Fruit fly (Drosophila melanogaster) whole organism, wandering third instar larva: ENCODE data around the gene CG14273.

ENCODE experiments used
- Abd-B ChIP-seq: fragments of >200 bp; optimal IDR thresholded peaks from 2 replicates; lab custom pipeline; 2017; ENCODE audit warnings: missing biosample characterization, missing genetic modification characterization
- CG9705 ChIP-seq: fragments of 200-800 bp; sonication (Bioruptor generic); optimal IDR thresholded peaks from 2 replicates; lab custom pipeline; 2018; ENCODE audit warnings: missing biosample characterization, mild to moderate bottlenecking, missing genetic modification characterization
- CrebA ChIP-seq: fragments of 200-800 bp; sonication (Bioruptor generic); optimal IDR thresholded peaks from 2 replicates; lab custom pipeline; 2016; ENCODE audit warnings: missing biosample characterization, mild to moderate bottlenecking, missing genetic modification characterization, borderline replicate concordance
- Dfd ChIP-seq: fragments of >200 bp; optimal IDR thresholded peaks from 2 replicates; lab custom pipeline; 2017; ENCODE audit warnings: missing biosample characterization, missing genetic modification characterization
- Dif ChIP-seq: fragments of 200-275, 200-300 bp; sonication (Bioruptor generic); optimal IDR thresholded peaks from 2 replicates; lab custom pipeline; 2018; ENCODE audit warnings: missing biosample characterization, missing genetic modification characterization; ENCODE audit not compliant: partially characterized antibody
- GATAd ChIP-seq: sonication (Bioruptor generic); optimal IDR thresholded peaks from 2 replicates; lab custom pipeline; 2016; ENCODE audit warnings: missing biosample characterization, missing genetic modification characterization
- Hnf4 ChIP-seq: fragments of 200-800 bp; sonication (Bioruptor generic); optimal IDR thresholded peaks from 2 replicates; lab custom pipeline; 2016; ENCODE audit warnings: missing biosample characterization, mild to moderate bottlenecking, missing genetic modification characterization
- Hr78 ChIP-seq: fragments of >200 bp; optimal IDR thresholded peaks from 2 replicates; lab custom pipeline; 2017; ENCODE audit warnings: missing biosample characterization, missing genetic modification characterization
- Hr83 ChIP-seq: fragments of 200-300 bp; sonication (Bioruptor generic); optimal IDR thresholded peaks from 2 replicates; lab custom pipeline; 2016; ENCODE audit warnings: missing biosample characterization, mild to moderate bottlenecking, missing genetic modification characterization, moderate library complexity; ENCODE audit not compliant: poor library complexity, severe bottlenecking
- Jra ChIP-seq: sonication (Bioruptor generic); optimal IDR thresholded peaks from 2 replicates; lab custom pipeline; 2016; ENCODE audit warnings: missing biosample characterization, missing genetic modification characterization
- Mio ChIP-seq: sonication (Bioruptor generic); optimal IDR thresholded peaks from 2 replicates; lab custom pipeline; 2016; ENCODE audit warnings: missing biosample characterization, missing genetic modification characterization
- Myc ChIP-seq: fragments of >200 bp; optimal IDR thresholded peaks from 2 replicates; lab custom pipeline; 2017
- N ChIP-seq: fragments of >200 bp; optimal IDR thresholded peaks from 2 replicates; lab custom pipeline; 2018; ENCODE audit warnings: missing biosample characterization, missing external identifiers, missing genetic modification characterization
- OdsH ChIP-seq: fragments of 200-800 bp; sonication (Bioruptor generic); optimal IDR thresholded peaks from 2 replicates; lab custom pipeline; 2016; ENCODE audit warnings: missing biosample characterization, mild to moderate bottlenecking, missing genetic modification characterization
- Rel ChIP-seq, 2 experiments: fragments of 200-800 bp; sonication (Bioruptor generic) in 1 of 2; optimal IDR thresholded peaks; 2 replicates in 1 of 2; 3 replicates in 1 of 2; lab custom pipeline; 2016 to 2019; ENCODE audit warnings: mild to moderate bottlenecking in 2 of 2, missing biosample characterization in 2 of 2, missing genetic modification characterization in 2 of 2, moderate library complexity in 1 of 2
- Sp1 ChIP-seq: fragments of 200-800 bp; sonication (Bioruptor generic); optimal IDR thresholded peaks from 3 replicates; lab custom pipeline; 2019; ENCODE audit warnings: missing biosample characterization, mild to moderate bottlenecking, missing genetic modification characterization, moderate library complexity
- br ChIP-seq: fragments of 200-800 bp; sonication (Bioruptor generic); optimal IDR thresholded peaks from 2 replicates; lab custom pipeline; 2016; ENCODE audit warnings: missing biosample characterization, missing genetic modification characterization
- dl ChIP-seq, 2 experiments: fragments of 175-275, 200-275 bp in 1 of 2; fragments of 200-275 bp in 1 of 2; sonication (Bioruptor generic); optimal IDR thresholded peaks; lab custom pipeline; 2018; ENCODE audit warnings: mild to moderate bottlenecking in 2 of 2, missing biosample characterization in 2 of 2, missing genetic modification characterization in 2 of 2, moderate library complexity in 2 of 2; ENCODE audit not compliant: partially characterized antibody in 2 of 2, insufficient read depth in 1 of 2
- foxo ChIP-seq, 2 experiments: fragments of 200-800 bp; sonication (Bioruptor generic); optimal IDR thresholded peaks; 2 replicates in 1 of 2; 3 replicates in 1 of 2; lab custom pipeline; 2016 to 2017; ENCODE audit warnings: missing biosample characterization in 2 of 2, missing genetic modification characterization in 2 of 2
- fru ChIP-seq: fragments of 200-800 bp; sonication (Bioruptor generic); optimal IDR thresholded peaks from 3 replicates; lab custom pipeline; 2016; ENCODE audit warnings: missing biosample characterization, mild to moderate bottlenecking, missing genetic modification characterization
- h ChIP-seq: fragments of 200-800 bp; sonication (Bioruptor generic); optimal IDR thresholded peaks from 3 replicates; lab custom pipeline; 2016; ENCODE audit warnings: missing biosample characterization, mild to moderate bottlenecking, missing genetic modification characterization
- pan ChIP-seq: fragments of >200 bp; optimal IDR thresholded peaks from 2 replicates; lab custom pipeline; 2017
- rgr ChIP-seq: fragments of 200-800 bp; sonication (Bioruptor generic); optimal IDR thresholded peaks from 3 replicates; lab custom pipeline; 2016; ENCODE audit warnings: missing biosample characterization, mild to moderate bottlenecking, missing genetic modification characterization
- sage ChIP-seq: fragments of 200-800 bp; sonication (Bioruptor generic); optimal IDR thresholded peaks from 2 replicates; lab custom pipeline; 2016; ENCODE audit warnings: missing biosample characterization, mild to moderate bottlenecking, missing genetic modification characterization
- sv ChIP-seq: fragments of 200-800 bp; sonication (Bioruptor generic); optimal IDR thresholded peaks from 3 replicates; lab custom pipeline; 2016; ENCODE audit warnings: missing biosample characterization, missing genetic modification characterization
- tai ChIP-seq: sonication (Bioruptor generic); optimal IDR thresholded peaks from 2 replicates; lab custom pipeline; 2016; ENCODE audit warnings: missing biosample characterization, missing genetic modification characterization
- usp ChIP-seq: fragments of >200 bp; optimal IDR thresholded peaks from 2 replicates; lab custom pipeline; 2017; ENCODE audit warnings: missing biosample characterization, missing genetic modification characterization
- woc ChIP-seq: sonication (Bioruptor generic); optimal IDR thresholded peaks from 2 replicates; lab custom pipeline; 2016; ENCODE audit warnings: missing biosample characterization, mild to moderate bottlenecking, missing genetic modification characterization

The CG14273 gene

DNA sequence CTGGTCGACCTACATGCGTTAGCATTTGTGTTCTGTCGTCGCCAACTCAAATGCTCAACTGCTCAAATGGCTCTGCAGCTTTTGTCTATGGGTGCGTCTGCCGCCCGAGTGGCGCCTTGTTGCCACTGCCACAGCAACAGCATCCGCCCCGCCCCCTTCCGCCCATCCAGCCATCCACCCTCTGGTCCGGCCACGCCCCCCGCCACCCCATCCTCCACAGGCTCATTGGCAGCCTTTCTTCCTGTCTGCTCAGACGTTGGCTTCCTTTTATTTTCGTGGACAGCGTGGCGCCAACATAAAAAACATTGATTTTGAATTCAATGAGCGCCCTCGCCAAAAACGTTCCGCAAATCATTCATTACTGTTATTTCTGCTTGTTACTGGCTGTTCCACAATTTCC is 8.9 kb upstream of the CG14273 start:
- TF ChIP-seq Jra (GFP tag; lab: Kevin White, UChicago) (no peak), Dfd (GFP tag; lab: Kevin White, UChicago) (peak; percentile 97)

DNA sequence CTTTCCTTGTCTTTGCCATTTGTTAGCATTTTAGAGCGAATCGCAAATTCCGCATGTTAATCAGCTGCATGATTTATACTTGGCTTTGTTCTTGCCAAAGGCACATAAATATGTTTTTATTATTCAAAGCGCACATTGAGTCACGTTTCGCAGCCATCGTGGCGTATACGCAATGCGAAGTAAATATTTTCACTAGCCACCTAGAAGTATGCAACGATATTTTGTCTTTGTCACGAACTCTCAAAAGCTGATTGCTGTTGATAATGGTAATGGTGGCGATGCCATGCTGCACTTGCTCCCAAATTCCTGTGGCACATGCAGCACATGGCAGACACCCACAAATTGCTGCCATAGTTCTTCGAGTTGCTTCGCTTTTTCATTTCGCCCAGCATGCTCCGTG is 7.8 kb upstream of the CG14273 start:
- TF ChIP-seq Myc (lab: Kevin White, UChicago): peak; percentile 2
- no peak for TF ChIP-seq N (GFP tag; lab: Kevin White, UChicago)
- no peak for TF ChIP-seq Mio (GFP tag; lab: Kevin White, UChicago)
- TF ChIP-seq Hnf4 (GFP tag; lab: Kevin White, UChicago): no peak
- TF ChIP-seq OdsH (GFP tag; lab: Kevin White, UChicago): no peak
- no peak for TF ChIP-seq pan
- TF ChIP-seq usp (GFP tag; lab: Kevin White, UChicago): no peak
- peak; percentile 76 for TF ChIP-seq Dif

DNA sequence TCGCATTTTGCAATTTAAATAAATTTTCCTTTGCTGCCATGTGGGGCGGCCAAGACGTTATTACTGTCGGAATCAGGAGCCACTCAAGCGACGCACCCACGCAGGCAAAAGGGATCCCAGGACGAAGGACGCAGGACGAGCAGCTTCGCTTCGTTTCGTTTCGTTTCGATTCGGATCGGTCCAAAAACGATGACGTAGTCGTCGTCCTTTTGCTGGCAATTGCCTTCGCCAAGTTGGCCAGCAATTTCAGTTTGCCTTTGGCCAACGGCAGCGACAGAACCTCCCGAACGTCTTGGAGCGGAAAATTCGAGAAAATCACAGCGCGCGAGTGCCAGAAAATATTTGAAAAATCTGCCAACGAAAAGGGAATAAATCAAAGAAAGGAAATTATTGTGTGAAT is 4.5 kb upstream of the CG14273 start, which contains the start of gene witty:
TSS of gene witty (plus strand) at position 249 of the 400 bp plus-strand sequence.
- no peak for TF ChIP-seq br (GFP tag; lab: Kevin White, UChicago)
- no peak for TF ChIP-seq OdsH (GFP tag; lab: Kevin White, UChicago)

DNA sequence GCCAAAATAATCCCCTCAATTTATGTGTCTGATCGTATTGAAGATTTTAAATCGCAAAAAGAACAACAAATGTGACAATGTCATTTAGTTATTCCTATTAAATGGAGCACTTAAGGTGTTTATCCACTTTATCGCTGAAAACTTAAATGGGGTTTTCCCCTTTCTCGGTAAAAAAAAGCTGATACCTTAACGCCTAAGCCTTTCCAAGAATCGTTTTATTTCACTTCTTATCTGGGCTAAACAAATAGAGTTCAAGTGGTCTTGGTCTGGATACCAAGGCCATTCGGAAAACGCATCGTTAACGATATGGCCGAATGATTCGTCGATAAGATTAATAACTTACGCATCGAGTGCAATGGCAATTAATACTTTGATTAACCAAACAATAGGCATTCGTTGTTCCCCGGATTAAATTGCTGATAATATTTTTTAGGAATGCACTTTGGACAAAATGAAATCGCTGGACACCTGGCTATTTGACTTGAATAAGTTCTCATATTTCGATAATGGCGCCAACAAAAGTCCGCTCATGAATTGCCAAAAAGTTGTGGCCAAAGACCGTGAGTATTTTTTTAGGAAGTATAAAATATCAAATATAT is 2.6 kb upstream of the CG14273 start:
- TF ChIP-seq woc (GFP tag; lab: Kevin White, UChicago): no peak
- no peak for TF ChIP-seq Rel (GFP tag; optimal IDR thresholded peaks at IDR 0.05; lab: Kevin White, UChicago)
- TF ChIP-seq Rel (tag; optimal IDR thresholded peaks at IDR 0.05; lab: Kevin White, UChicago): peak; percentile 96
- no peak for TF ChIP-seq fru (GFP tag; lab: Kevin White, UChicago)
- no peak for TF ChIP-seq Dif
- TF ChIP-seq, all 38 proteins: peak for 1

DNA sequence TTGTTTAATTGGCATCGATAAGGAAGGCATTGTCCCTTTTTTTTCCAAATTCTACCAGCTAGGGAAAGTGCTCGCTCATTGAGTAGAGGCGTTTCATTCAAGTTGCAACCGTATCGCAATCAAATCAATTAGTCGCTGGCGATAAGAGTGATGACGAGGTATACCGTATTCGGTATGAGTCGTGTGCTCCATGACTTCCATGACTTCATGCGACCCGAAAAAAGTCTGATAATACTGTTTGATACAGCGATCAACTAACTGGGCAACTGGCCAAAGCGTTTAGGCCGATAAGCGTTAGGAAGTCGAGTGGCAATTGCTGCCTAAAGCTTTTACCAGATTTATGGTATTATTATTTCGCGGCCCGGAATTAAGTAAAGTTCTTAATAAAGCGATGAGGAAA is 2.0 kb downstream of the CG14273 start:
- no peak for TF ChIP-seq Abd-B (GFP tag; lab: Kevin White, UChicago)
- peak; percentile 63 for TF ChIP-seq h
- no peak for TF ChIP-seq Rel (GFP tag; optimal IDR thresholded peaks at IDR 0.05; lab: Kevin White, UChicago)
- TF ChIP-seq Rel (tag; optimal IDR thresholded peaks at IDR 0.05; lab: Kevin White, UChicago): peak; percentile 20

DNA sequence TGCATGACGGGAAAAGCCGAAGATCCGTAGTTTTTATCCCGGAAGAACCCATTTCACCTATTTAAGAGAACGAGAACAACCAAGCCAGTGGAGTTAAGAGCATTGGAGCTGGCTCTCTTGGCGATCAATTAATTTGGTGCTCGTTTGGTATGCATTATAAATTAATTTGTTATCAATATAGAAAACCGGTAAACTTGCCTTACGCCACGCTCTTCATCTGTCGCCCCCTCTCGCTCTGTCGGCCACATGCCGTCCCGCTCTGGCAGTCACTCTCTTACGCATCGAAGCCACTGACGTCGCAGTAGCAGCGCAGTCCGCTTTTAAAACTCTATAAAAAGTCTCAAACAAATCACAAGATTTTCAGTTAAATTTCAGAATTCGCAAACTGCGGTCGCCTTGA is 3.8 kb downstream of the CG14273 start, which contains the start of gene CG7778:
TSS of gene CG7778 (plus strand) at position 361 of the 400 bp plus-strand sequence.
- TF ChIP-seq OdsH (GFP tag; lab: Kevin White, UChicago): no peak
- peak; percentile 26 for TF ChIP-seq Dif

DNA sequence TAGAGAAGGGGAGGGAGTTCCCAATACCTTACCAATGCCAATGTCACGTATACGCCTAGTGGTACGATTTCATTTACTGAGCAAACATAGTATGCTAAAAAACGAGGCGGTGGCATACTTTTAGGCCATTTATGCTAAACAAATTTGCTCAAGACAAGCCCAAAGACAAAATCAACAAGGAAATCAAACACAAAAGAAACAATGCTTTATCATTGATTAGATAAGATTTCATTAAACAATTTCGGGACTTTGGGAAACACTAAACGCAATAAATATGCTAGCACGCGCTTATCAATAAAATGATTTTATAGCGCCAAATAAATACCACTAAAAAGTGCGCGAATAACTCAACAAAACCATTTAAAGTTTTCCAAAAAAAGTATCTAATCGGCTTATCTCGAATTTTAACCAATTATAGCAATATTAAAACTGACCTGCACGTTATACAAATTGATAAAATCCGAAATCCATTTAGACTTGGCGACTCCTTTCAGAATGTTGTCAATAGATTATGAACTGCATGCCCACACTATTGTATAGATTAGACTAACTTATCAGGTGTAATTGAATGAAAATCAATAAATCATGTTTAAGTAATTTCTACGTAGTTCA is 8.2 kb downstream of the CG14273 start:
- TF ChIP-seq rgr (GFP tag; lab: Kevin White, UChicago) (peak; percentile 59), Sp1 (GFP tag; lab: Kevin White, UChicago) (no peak), OdsH (GFP tag; lab: Kevin White, UChicago) (peak; percentile 37), Hr83 (GFP tag; lab: Kevin White, UChicago) (peak; percentile 62), Hr78 (no peak), CrebA (GFP tag; lab: Kevin White, UChicago) (peak; percentile 11), Myc (lab: Kevin White, UChicago) (no peak), h (peak; percentile 18), dl (GFP tag; optimal IDR thresholded peaks at IDR 0.05; lab: Kevin White, UChicago; ENCODE audit: insufficient read depth in 1 of 2, partially characterized antibody in 2 of 2) (no peak), foxo (GFP tag; optimal IDR thresholded peaks at IDR 0.05; lab: Kevin White, UChicago) (peak in 1 of 2 experiments; percentile 9), GATAd (GFP tag; lab: Kevin White, UChicago) (no peak), CG9705 (GFP tag; lab: Kevin White, UChicago) (no peak), Rel (GFP tag; optimal IDR thresholded peaks at IDR 0.05; lab: Kevin White, UChicago) (no peak), Rel (tag; optimal IDR thresholded peaks at IDR 0.05; lab: Kevin White, UChicago) (peak; percentile 64), Dif (no peak), sv (GFP tag; lab: Kevin White, UChicago) (no peak), sage (GFP tag; lab: Kevin White, UChicago) (no peak), tai (GFP tag; lab: Kevin White, UChicago) (peak; percentile 15), N (GFP tag; lab: Kevin White, UChicago) (no peak)
